Fruit fly (Drosophila melanogaster) whole organism, prepupa: ENCODE data around the gene CG1578.

Experiments used
- Blimp-1 ChIP-seq: fragments of 200-800 bp; sonication (Bioruptor generic); optimal IDR thresholded peaks from 3 replicates; lab custom pipeline; 2017; ENCODE audit warnings: missing biosample characterization, missing genetic modification characterization, mild to moderate bottlenecking, moderate library complexity, missing genetic modification reagents
- CG10631 ChIP-seq: fragments of 200-800 bp; sonication (Bioruptor generic); optimal IDR thresholded peaks from 2 replicates; lab custom pipeline; 2016; ENCODE audit warnings: missing biosample characterization, missing genetic modification characterization
- CG11762 ChIP-seq: fragments of 200-800 bp; sonication (Bioruptor generic); optimal IDR thresholded peaks from 3 replicates; lab custom pipeline; 2016; ENCODE audit warnings: missing biosample characterization, missing genetic modification characterization; ENCODE audit not compliant: insufficient read depth
- CG11902 ChIP-seq: fragments of 200-800 bp; sonication (Bioruptor generic); optimal IDR thresholded peaks from 3 replicates; lab custom pipeline; 2016; ENCODE audit warnings: missing biosample characterization, missing genetic modification characterization
- CG1621 ChIP-seq: fragments of 200-800 bp; sonication (Bioruptor generic); optimal IDR thresholded peaks from 3 replicates; lab custom pipeline; 2018; ENCODE audit warnings: missing biosample characterization, mild to moderate bottlenecking, missing genetic modification characterization
- CG3032 ChIP-seq: fragments of 200-800 bp; optimal IDR thresholded peaks from 2 replicates; lab custom pipeline; 2019; ENCODE audit warnings: missing biosample characterization, mild to moderate bottlenecking, missing genetic modification characterization, moderate library complexity
- CG32006 ChIP-seq: fragments of 200-800 bp; sonication (Bioruptor generic); optimal IDR thresholded peaks from 3 replicates; lab custom pipeline; 2017; ENCODE audit warnings: missing biosample characterization, mild to moderate bottlenecking, missing genetic modification characterization
- CG34406 ChIP-seq: fragments of 200-800 bp; sonication (Bioruptor generic); optimal IDR thresholded peaks from 3 replicates; lab custom pipeline; 2016; ENCODE audit warnings: missing biosample characterization, missing genetic modification characterization
- CG3919 ChIP-seq: fragments of 200-800 bp; sonication (Bioruptor generic); optimal IDR thresholded peaks from 3 replicates; lab custom pipeline; 2016; ENCODE audit warnings: missing biosample characterization, missing genetic modification characterization
- CG4318 ChIP-seq: fragments of 200-800 bp; sonication (Bioruptor generic); optimal IDR thresholded peaks from 3 replicates; lab custom pipeline; 2017; ENCODE audit warnings: missing biosample characterization, mild to moderate bottlenecking, missing genetic modification characterization
- CG6163 ChIP-seq: fragments of 200-800 bp; sonication (Bioruptor generic); IDR thresholded peaks from 3 replicates; pipeline ENCODE4 v1.3.6; 2022; ENCODE audit warnings: missing biosample characterization, missing genetic modification characterization
- CG6276 ChIP-seq: fragments of 200-800 bp; sonication (Bioruptor generic); optimal IDR thresholded peaks from 2 replicates; lab custom pipeline; 2017; ENCODE audit warnings: missing biosample characterization, mild to moderate bottlenecking, missing genetic modification characterization
- CG6792 ChIP-seq: fragments of 200-800 bp; sonication (Bioruptor generic); optimal IDR thresholded peaks from 3 replicates; lab custom pipeline; 2016; ENCODE audit warnings: missing biosample characterization, missing genetic modification characterization
- CG6808 ChIP-seq: fragments of 200-800 bp; sonication (Bioruptor generic); optimal IDR thresholded peaks from 3 replicates; lab custom pipeline; 2017; ENCODE audit warnings: missing biosample characterization, missing genetic modification characterization, mild to moderate bottlenecking, moderate library complexity, missing genetic modification reagents
- CG6854 ChIP-seq: fragments of 200-800 bp; sonication (Bioruptor generic); optimal IDR thresholded peaks from 2 replicates; lab custom pipeline; 2017; ENCODE audit warnings: missing biosample characterization, mild to moderate bottlenecking, missing genetic modification characterization
- CG7368 ChIP-seq: fragments of 200-800 bp; sonication (Bioruptor generic); optimal IDR thresholded peaks from 3 replicates; lab custom pipeline; 2016; ENCODE audit warnings: missing biosample characterization, missing genetic modification characterization
- CG8119 ChIP-seq: fragments of 200-800 bp; sonication (Bioruptor generic); IDR thresholded peaks from 3 replicates; pipeline ENCODE4 v1.3.6; 2022; ENCODE audit warnings: missing biosample characterization, missing genetic modification characterization
- CG8319 ChIP-seq: fragments of 200-800 bp; sonication (Bioruptor generic); optimal IDR thresholded peaks from 3 replicates; lab custom pipeline; 2016; ENCODE audit warnings: missing biosample characterization, missing genetic modification characterization
- CG8632 ChIP-seq: fragments of 200-800 bp; sonication (Bioruptor generic); optimal IDR thresholded peaks from 3 replicates; lab custom pipeline; 2016; ENCODE audit warnings: missing biosample characterization, missing genetic modification characterization
- CG9139 ChIP-seq: fragments of 200-800 bp; sonication (Bioruptor generic); optimal IDR thresholded peaks from 3 replicates; lab custom pipeline; 2017; ENCODE audit warnings: missing biosample characterization, mild to moderate bottlenecking, missing genetic modification characterization
- Eip75B ChIP-seq: fragments of 200-800 bp; sonication (Bioruptor generic); optimal IDR thresholded peaks from 3 replicates; lab custom pipeline; 2016; ENCODE audit warnings: missing biosample characterization, missing genetic modification characterization
- Eip78C ChIP-seq: fragments of 200-800 bp; sonication (Bioruptor generic); peaks from one replicate; lab custom pipeline; 2016; ENCODE audit warnings: missing biosample characterization, missing genetic modification characterization
- Ets21C ChIP-seq: fragments of 200-800 bp; sonication (Bioruptor generic); optimal IDR thresholded peaks from 3 replicates; lab custom pipeline; 2016; ENCODE audit warnings: missing biosample characterization, missing genetic modification characterization
- Ets96B ChIP-seq: fragments of 200-800 bp; optimal IDR thresholded peaks from 2 replicates; lab custom pipeline; 2019; ENCODE audit warnings: missing biosample characterization, mild to moderate bottlenecking, missing genetic modification characterization, moderate library complexity
- Hr38 ChIP-seq: sonication (Bioruptor generic); optimal IDR thresholded peaks from 2 replicates; lab custom pipeline; 2016; ENCODE audit warnings: missing biosample characterization, missing genetic modification characterization
- Hr4 ChIP-seq: fragments of 200-800 bp; sonication (Bioruptor generic); optimal IDR thresholded peaks from 3 replicates; lab custom pipeline; 2016; ENCODE audit warnings: missing biosample characterization, missing genetic modification characterization
- Met ChIP-seq: fragments of 200-800 bp; sonication (Bioruptor generic); optimal IDR thresholded peaks from 3 replicates; lab custom pipeline; 2016; ENCODE audit warnings: missing biosample characterization, missing genetic modification characterization
- OdsH ChIP-seq: fragments of 200-800 bp; sonication (Bioruptor generic); optimal IDR thresholded peaks from 3 replicates; lab custom pipeline; 2016; ENCODE audit warnings: missing biosample characterization, missing genetic modification characterization
- Sox102F ChIP-seq: fragments of 200-800 bp; sonication (Bioruptor generic); optimal IDR thresholded peaks from 2 replicates; lab custom pipeline; 2016; ENCODE audit warnings: missing biosample characterization, mild to moderate bottlenecking, missing genetic modification characterization
- Sox15 ChIP-seq: fragments of 200-800 bp; sonication (Bioruptor generic); optimal IDR thresholded peaks from 3 replicates; lab custom pipeline; 2016; ENCODE audit warnings: missing biosample characterization, missing genetic modification characterization
- achi ChIP-seq: fragments of 200-800 bp; sonication (Bioruptor generic); optimal IDR thresholded peaks from 3 replicates; lab custom pipeline; 2016; ENCODE audit warnings: missing biosample characterization, missing genetic modification characterization
- acj6 ChIP-seq: fragments of 200-800 bp; sonication (Bioruptor generic); optimal IDR thresholded peaks from 3 replicates; lab custom pipeline; 2016; ENCODE audit warnings: missing biosample characterization, missing genetic modification characterization
- cyc ChIP-seq: fragments of 200-800 bp; sonication (Bioruptor generic); optimal IDR thresholded peaks from 3 replicates; lab custom pipeline; 2016; ENCODE audit warnings: missing biosample characterization, missing genetic modification characterization
- dac ChIP-seq: fragments of 200-800 bp; sonication (Bioruptor generic); optimal IDR thresholded peaks from 2 replicates; lab custom pipeline; 2017; ENCODE audit warnings: missing biosample characterization, mild to moderate bottlenecking, missing genetic modification characterization
- dsx ChIP-seq: fragments of 200-800 bp; optimal IDR thresholded peaks from 3 replicates; lab custom pipeline; 2019; ENCODE audit warnings: missing biosample characterization, mild to moderate bottlenecking, missing genetic modification characterization, moderate library complexity; ENCODE audit not compliant: poor library complexity, severe bottlenecking
- eg ChIP-seq: fragments of 200-800 bp; sonication (Bioruptor generic); IDR thresholded peaks from 3 replicates; pipeline ENCODE4 v1.3.6; 2022; ENCODE audit warnings: missing biosample characterization, missing genetic modification characterization
- fd59A ChIP-seq: fragments of 200-800 bp; sonication (Bioruptor generic); optimal IDR thresholded peaks from 2 replicates; lab custom pipeline; 2017; ENCODE audit warnings: missing biosample characterization, mild to moderate bottlenecking, missing genetic modification characterization, missing genetic modification reagents
- fd85E ChIP-seq: fragments of 200-800 bp; sonication (Bioruptor generic); optimal IDR thresholded peaks from 3 replicates; lab custom pipeline; 2016; ENCODE audit warnings: missing biosample characterization, missing genetic modification characterization
- fkh ChIP-seq: fragments of 200-800 bp; sonication (Bioruptor generic); optimal IDR thresholded peaks from 3 replicates; lab custom pipeline; 2017; ENCODE audit warnings: missing biosample characterization, mild to moderate bottlenecking, missing genetic modification characterization, moderate library complexity
- salr ChIP-seq, 2 experiments: fragments of 200-800 bp; sonication (Bioruptor generic); optimal IDR thresholded peaks; 3 replicates each; lab custom pipeline; 2016 to 2018; ENCODE audit warnings: missing biosample characterization in 2 of 2, missing genetic modification characterization in 2 of 2, mild to moderate bottlenecking in 1 of 2
- ss ChIP-seq, 2 experiments: fragments of 200-800 bp; sonication (Bioruptor generic); optimal IDR thresholded peaks; 2 replicates in 1 of 2; 3 replicates in 1 of 2; lab custom pipeline; 2017 to 2018; ENCODE audit warnings: mild to moderate bottlenecking in 2 of 2, missing biosample characterization in 2 of 2, missing genetic modification characterization in 2 of 2, moderate library complexity in 1 of 2
- svp ChIP-seq: fragments of 200-800 bp; sonication (Bioruptor generic); peaks from one replicate; lab custom pipeline; 2016; ENCODE audit warnings: missing biosample characterization, missing genetic modification characterization
- topi ChIP-seq: fragments of 200-800 bp; sonication (Bioruptor generic); optimal IDR thresholded peaks from 3 replicates; lab custom pipeline; 2016; ENCODE audit warnings: missing biosample characterization, missing genetic modification characterization
- vri ChIP-seq: fragments of 200-800 bp; sonication (Bioruptor generic); optimal IDR thresholded peaks from 3 replicates; lab custom pipeline; 2016; ENCODE audit warnings: missing biosample characterization, mild to moderate bottlenecking, missing genetic modification characterization

CG1578 gene

DNA sequence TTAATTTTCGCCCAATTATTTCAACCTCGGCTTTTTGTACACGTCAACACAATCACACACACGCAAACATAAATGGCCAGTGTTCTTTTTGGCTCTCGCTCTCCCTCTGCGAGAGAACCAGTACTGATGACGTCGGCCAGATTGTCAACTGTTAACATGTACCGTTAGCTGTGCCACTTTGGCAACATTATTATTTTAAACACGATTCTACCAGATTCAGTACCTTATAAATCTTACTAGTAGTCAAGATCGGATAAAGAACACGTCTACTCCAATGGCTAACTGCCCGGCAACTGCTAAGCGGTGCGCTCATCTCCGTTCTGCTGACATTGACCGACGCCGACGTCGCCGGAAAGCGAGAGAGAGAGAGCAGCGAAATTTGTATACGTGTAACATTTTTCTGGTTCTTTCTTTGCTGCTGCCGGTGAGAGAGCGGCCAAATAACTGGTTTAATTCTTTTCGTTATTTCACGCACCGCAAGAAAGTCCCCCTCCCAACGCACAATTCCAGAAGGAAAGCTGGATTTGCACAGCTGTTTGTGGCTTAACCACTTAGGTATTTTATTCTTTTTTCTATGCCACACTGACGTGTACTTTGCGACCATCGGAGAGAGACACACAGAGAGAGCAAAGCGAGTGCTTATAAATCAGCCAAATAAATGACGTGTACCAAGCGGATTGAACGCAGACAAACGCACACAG lies 11.1 kb downstream of the CG1578 start:
- no peak for TF ChIP-seq cyc (GFP tag; lab: Kevin White, UChicago)
- TF ChIP-seq CG6792 = no peak
- TF ChIP-seq Hr38 (GFP tag; lab: Kevin White, UChicago) = no peak
- TF ChIP-seq Sox102F (GFP tag; lab: Kevin White, UChicago) = peak; percentile 4
- TF ChIP-seq vri (GFP tag; lab: Kevin White, UChicago) = no peak
- TF ChIP-seq CG10631 (GFP tag; lab: Kevin White, UChicago) = no peak
- TF ChIP-seq fd59A = no peak
- TF ChIP-seq svp (GFP tag; lab: Kevin White, UChicago) = no peak
- no peak for TF ChIP-seq dac (GFP tag; lab: Kevin White, UChicago)
- no peak for TF ChIP-seq salr (GFP tag; optimal IDR thresholded peaks at IDR 0.05; lab: Kevin White, UChicago)
- no peak for TF ChIP-seq CG8632 (GFP tag; lab: Kevin White, UChicago)
- peak; percentile 20 for TF ChIP-seq Met (GFP tag; lab: Kevin White, UChicago)
- no peak for TF ChIP-seq CG32006 (GFP tag; lab: Kevin White, UChicago)
- no peak for TF ChIP-seq CG3919
- TF ChIP-seq Hr4 (GFP tag; lab: Kevin White, UChicago) = no peak
- TF ChIP-seq CG6808 = peak; percentile 30
- TF ChIP-seq CG7368 (GFP tag; lab: Kevin White, UChicago) = no peak
- TF ChIP-seq achi = no peak
- TF ChIP-seq Eip75B = no peak
- no peak for TF ChIP-seq CG9139 (GFP tag; lab: Kevin White, UChicago)
- peak; percentile 18 to 42 for TF ChIP-seq ss (GFP tag; optimal IDR thresholded peaks at IDR 0.05; lab: Kevin White, UChicago)
- TF ChIP-seq Ets96B = no peak
- TF ChIP-seq Eip78C (GFP tag; lab: Kevin White, UChicago) = peak; percentile 70
- TF ChIP-seq acj6 (GFP tag; lab: Kevin White, UChicago) = no peak
- TF ChIP-seq CG6276 = peak; percentile 45
- no peak for TF ChIP-seq CG11902 (GFP tag; lab: Kevin White, UChicago)
- TF ChIP-seq CG8119 (GFP tag; lab: Robert Waterston, UW) = no peak; the same call in 2 of the 3 replicates
- TF ChIP-seq CG1621 (tag; lab: Kevin White, UChicago) = peak; percentile 38
- TF ChIP-seq dsx (GFP tag; lab: Kevin White, UChicago) = peak; percentile 1
- peak; percentile 19; the same call in 1 of the 3 replicates for TF ChIP-seq eg (GFP tag; lab: Robert Waterston, UW)
- TF ChIP-seq CG6163 (GFP tag; lab: Robert Waterston, UW) = no peak
- TF ChIP-seq Ets21C (GFP tag; lab: Kevin White, UChicago) = no peak
- peak; percentile 28 for TF ChIP-seq Blimp-1 (GFP tag; lab: Kevin White, UChicago)
- peak; percentile 33 for TF ChIP-seq fkh (GFP tag; lab: Kevin White, UChicago)
- no peak for TF ChIP-seq CG4318 (GFP tag; lab: Kevin White, UChicago)
- no peak for TF ChIP-seq CG8319 (GFP tag; lab: Kevin White, UChicago)
- no peak for TF ChIP-seq CG34406 (GFP tag; lab: Kevin White, UChicago)
- no peak for TF ChIP-seq CG11762 (GFP tag; lab: Kevin White, UChicago)
- no peak for TF ChIP-seq OdsH (GFP tag; lab: Kevin White, UChicago)
- no peak for TF ChIP-seq fd85E (GFP tag; lab: Kevin White, UChicago)
- no peak for TF ChIP-seq CG3032 (tag; lab: Kevin White, UChicago)
- peak; percentile 76 for TF ChIP-seq CG6854 (GFP tag; lab: Kevin White, UChicago)
- TF ChIP-seq topi = no peak
- TF ChIP-seq Sox15 = no peak
